Worm (Caenorhabditis elegans) whole organism, L2 larva: ENCODE measurements around the gene srh-292.

Experiments used
- C34F6.9 ChIP-seq: fragments of 150-350 bp; optimal IDR thresholded peaks from 2 replicates; lab custom pipeline; 2014; ENCODE audit warnings: missing biosample characterization, missing genetic modification characterization
- R02D3.7 ChIP-seq: fragments of 150-350 bp; optimal IDR thresholded peaks from 2 replicates; lab custom pipeline; 2014; ENCODE audit warnings: missing biosample characterization, missing genetic modification characterization
- Y55F3AM.14 ChIP-seq: fragments of 200-800 bp; sonication (Bioruptor generic); optimal IDR thresholded peaks from 2 replicates; lab custom pipeline; 2018; ENCODE audit warnings: mild to moderate bottlenecking, missing genetic modification characterization, missing compliant biosample characterization
- ZK546.5 ChIP-seq: sonication (generic microtip); optimal IDR thresholded peaks from 2 replicates; lab custom pipeline; 2017; ENCODE audit warnings: missing biosample characterization, missing genetic modification characterization
- alr-1 ChIP-seq: fragments of 150-350 bp; optimal IDR thresholded peaks from 2 replicates; lab custom pipeline; 2014; ENCODE audit warnings: missing biosample characterization, missing genetic modification characterization
- ama-1 ChIP-seq: fragments of 150-350 bp; optimal IDR thresholded peaks from 2 replicates; lab custom pipeline; 2018; ENCODE audit warnings: inconsistent platforms
- blmp-1 ChIP-seq: sonication (generic microtip); optimal IDR thresholded peaks from 2 replicates; lab custom pipeline; 2017; ENCODE audit warnings: missing genetic modification characterization, mild to moderate bottlenecking, missing compliant biosample characterization, antibody characterized with exemption, moderate library complexity; ENCODE audit not compliant: insufficient read depth
- ceh-16 ChIP-seq: fragments of 150-350 bp; optimal IDR thresholded peaks from 2 replicates; lab custom pipeline; 2014; ENCODE audit warnings: missing biosample characterization, missing genetic modification characterization
- ceh-82 ChIP-seq: fragments of 150-350 bp; optimal IDR thresholded peaks from 2 replicates; lab custom pipeline; 2014; ENCODE audit warnings: missing biosample characterization, missing genetic modification characterization
- dmd-4 ChIP-seq: sonication (generic microtip); optimal IDR thresholded peaks from 2 replicates; lab custom pipeline; 2017; ENCODE audit warnings: missing biosample characterization, missing genetic modification characterization
- elt-1 ChIP-seq: fragments of 150-350 bp; optimal IDR thresholded peaks from 2 replicates; lab custom pipeline; 2014; ENCODE audit warnings: missing biosample characterization, missing genetic modification characterization
- elt-3 ChIP-seq: sonication (generic microtip); optimal IDR thresholded peaks from 2 replicates; lab custom pipeline; 2017; ENCODE audit warnings: missing biosample characterization, missing genetic modification characterization
- fos-1 ChIP-seq: fragments of 150-350 bp; optimal IDR thresholded peaks from 2 replicates; lab custom pipeline; 2014; ENCODE audit warnings: missing biosample characterization, missing genetic modification characterization
- gmeb-1 ChIP-seq: fragments of 150-350 bp; optimal IDR thresholded peaks from 2 replicates; lab custom pipeline; 2014; ENCODE audit warnings: missing biosample characterization, missing genetic modification characterization
- lin-11 ChIP-seq: fragments of 150-350 bp; sonication (generic microtip); optimal IDR thresholded peaks from 2 replicates; lab custom pipeline; 2014; ENCODE audit warnings: missing biosample characterization, missing genetic modification characterization, inconsistent platforms, mixed read lengths
- lin-13 ChIP-seq: fragments of 150-350 bp; optimal IDR thresholded peaks from 2 replicates; lab custom pipeline; 2014; ENCODE audit warnings: missing biosample characterization, missing genetic modification reagents, missing genetic modification characterization
- lsy-2 ChIP-seq, 2 experiments: fragments of 150-350 bp in 1 of 2; sonication (generic microtip) in 1 of 2; optimal IDR thresholded peaks; 2 replicates each; lab custom pipeline; 2014 to 2017; ENCODE audit warnings: missing biosample characterization in 2 of 2, missing genetic modification characterization in 2 of 2
- mab-5 ChIP-seq: fragments of 150-350 bp; optimal IDR thresholded peaks from 2 replicates; lab custom pipeline; 2014; ENCODE audit warnings: missing biosample characterization, missing genetic modification characterization
- mdl-1 ChIP-seq, 2 experiments: fragments of 150-350 bp in 1 of 2; sonication (generic microtip) in 1 of 2; optimal IDR thresholded peaks; 2 replicates each; lab custom pipeline; 2017; ENCODE audit warnings: missing biosample characterization in 2 of 2, missing genetic modification characterization in 2 of 2
- nhr-10 ChIP-seq: sonication (generic microtip); optimal IDR thresholded peaks from 2 replicates; lab custom pipeline; 2017; ENCODE audit warnings: missing biosample characterization, missing genetic modification characterization
- nhr-11 ChIP-seq: fragments of 150-350 bp; optimal IDR thresholded peaks from 2 replicates; lab custom pipeline; 2014; ENCODE audit warnings: missing biosample characterization, missing genetic modification characterization
- nhr-21 ChIP-seq: fragments of 150-350 bp; optimal IDR thresholded peaks from 2 replicates; lab custom pipeline; 2014; ENCODE audit warnings: missing biosample characterization, missing genetic modification characterization
- nhr-237 ChIP-seq: fragments of 150-350 bp; optimal IDR thresholded peaks from 2 replicates; lab custom pipeline; 2014; ENCODE audit warnings: missing biosample characterization, missing genetic modification characterization
- nhr-6 ChIP-seq: fragments of 150-350 bp; optimal IDR thresholded peaks from 2 replicates; lab custom pipeline; 2014; ENCODE audit warnings: missing biosample characterization, missing genetic modification characterization
- nhr-77 ChIP-seq: fragments of 150-350 bp; optimal IDR thresholded peaks from 2 replicates; lab custom pipeline; 2014; ENCODE audit warnings: missing biosample characterization, missing genetic modification characterization
- sem-4 ChIP-seq: fragments of 150-350 bp; optimal IDR thresholded peaks from 2 replicates; lab custom pipeline; 2014; ENCODE audit warnings: missing biosample characterization, missing genetic modification reagents, missing genetic modification characterization
- skn-1 ChIP-seq: sonication (generic microtip); optimal IDR thresholded peaks from 2 replicates; lab custom pipeline; 2017; ENCODE audit warnings: missing biosample characterization, missing genetic modification characterization
- sma-3 ChIP-seq: sonication (generic microtip); optimal IDR thresholded peaks from 2 replicates; lab custom pipeline; 2016; ENCODE audit warnings: missing genetic modification reagents, missing genetic modification characterization, missing compliant biosample characterization
- sma-9 ChIP-seq, 2 experiments: fragments of 150-350 bp in 1 of 2; sonication (generic microtip) in 1 of 2; optimal IDR thresholded peaks; 2 replicates each; lab custom pipeline; 2014 to 2016; ENCODE audit warnings: missing genetic modification characterization in 2 of 2, mild to moderate bottlenecking in 1 of 2, missing biosample characterization in 1 of 2, missing compliant biosample characterization in 1 of 2, missing genetic modification reagents in 1 of 2, moderate library complexity in 1 of 2
- snpc-4 ChIP-seq: fragments of 150-350 bp; optimal IDR thresholded peaks from 2 replicates; lab custom pipeline; 2014; ENCODE audit warnings: missing biosample characterization, missing genetic modification characterization
- unc-39 ChIP-seq: fragments of 150-350 bp; optimal IDR thresholded peaks from 2 replicates; lab custom pipeline; 2014; ENCODE audit warnings: missing biosample characterization, missing genetic modification characterization
- unc-55 ChIP-seq: fragments of 150-350 bp; sonication (generic microtip); optimal IDR thresholded peaks from 3 replicates; lab custom pipeline; 2014; ENCODE audit warnings: missing biosample characterization, missing genetic modification reagents, missing genetic modification characterization
- zag-1 ChIP-seq: fragments of 150-350 bp; optimal IDR thresholded peaks from 2 replicates; lab custom pipeline; 2014; ENCODE audit warnings: missing biosample characterization, missing genetic modification characterization
- ztf-1 ChIP-seq: fragments of 200-800 bp; sonication (Bioruptor generic); conservative IDR thresholded peaks from 2 replicates; pipeline ENCODE4 v1.3.6; 2022; ENCODE audit warnings: missing genetic modification characterization, missing compliant biosample characterization

The srh-292 gene

DNA sequence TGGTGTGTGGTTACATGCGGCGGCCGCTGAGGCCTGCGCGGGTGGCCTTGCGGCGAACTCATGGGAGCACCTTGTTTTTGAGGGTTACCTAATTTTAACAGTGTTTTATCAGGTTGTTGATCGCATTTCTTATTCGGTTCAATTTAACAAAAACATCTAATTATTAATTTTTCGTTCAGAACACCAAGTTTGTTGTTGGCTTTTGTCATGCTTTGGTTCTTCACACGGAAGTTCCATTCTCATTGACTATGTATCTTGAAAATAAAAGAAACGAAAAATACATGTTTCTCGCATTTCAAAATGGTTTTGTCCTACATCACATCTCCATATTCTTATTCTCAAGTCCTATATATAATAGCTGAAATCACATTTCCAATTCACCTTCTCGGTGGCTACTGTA is 12.4 kb upstream of the srh-292 start, which contains the start of gene srh-290:
TSS of gene srh-290 (plus strand) at position 301 of the 400 bp plus-strand sequence.
- TF ChIP-seq unc-55 (GFP tag; lab: Kevin White, UChicago), result no peak
- TF ChIP-seq fos-1 (tag; lab: Kevin White, UChicago), result no peak
- no peak for TF ChIP-seq zag-1
- no peak for TF ChIP-seq skn-1
- no peak for TF ChIP-seq snpc-4 (tag; lab: Kevin White, UChicago)
- TF ChIP-seq elt-3 (tag; lab: Kevin White, UChicago), result no peak
- TF ChIP-seq dmd-4 (tag; lab: Kevin White, UChicago), result no peak
- no peak for TF ChIP-seq gmeb-1 (tag; lab: Kevin White, UChicago)
- no peak for TF ChIP-seq lin-13 (GFP tag; lab: Kevin White, UChicago)
- no peak for TF ChIP-seq C34F6.9 (tag; lab: Kevin White, UChicago)
- no peak for TF ChIP-seq alr-1 (tag; lab: Kevin White, UChicago)
- no peak for TF ChIP-seq R02D3.7 (tag; lab: Kevin White, UChicago)
- no peak for TF ChIP-seq sma-9 (GFP tag; optimal IDR thresholded peaks at IDR 0.05; lab: Kevin White, UChicago)
- no peak for TF ChIP-seq sma-9 (tag; optimal IDR thresholded peaks at IDR 0.05; lab: Kevin White, UChicago)
- TF ChIP-seq ztf-1 (GFP tag; lab: Robert Waterston, UW), result no peak
- TF ChIP-seq ZK546.5, result no peak
- TF ChIP-seq nhr-77, result no peak
- TF ChIP-seq mab-5, result no peak

DNA sequence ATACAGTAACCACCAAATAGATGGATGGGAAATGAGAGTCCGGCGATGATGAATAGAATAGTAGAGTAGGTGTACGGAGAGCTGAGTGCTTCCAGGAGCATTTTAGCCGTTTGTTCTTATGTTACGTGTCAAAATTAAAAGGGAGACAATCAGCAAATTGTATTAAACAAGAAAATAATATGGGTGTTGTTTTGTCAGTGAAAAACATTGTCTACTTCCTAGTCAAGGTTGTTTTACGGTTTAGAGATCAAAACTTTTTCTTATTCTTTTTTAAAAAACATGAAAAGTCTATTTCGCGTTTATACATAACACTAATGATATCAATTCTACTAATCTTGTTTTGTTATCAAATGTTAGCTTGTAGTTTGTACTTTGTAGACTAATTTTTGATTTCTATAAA is 8.6 kb upstream of the srh-292 start, which contains the start of gene srh-289:
TSS of gene srh-289 (minus strand) at position 101 of the 400 bp plus-strand sequence.
- TF ChIP-seq nhr-10 (no peak), nhr-11 (tag; lab: Kevin White, UChicago) (no peak), zag-1 (no peak), ama-1 (lab: Kevin White, UChicago) (no peak), lsy-2 (tag; optimal IDR thresholded peaks at IDR 0.05; lab: Kevin White, UChicago) (no peak), Y55F3AM.14 (GFP tag; lab: Kevin White, UChicago) (no peak), ceh-82 (tag; lab: Kevin White, UChicago) (no peak), blmp-1 (tag; lab: Kevin White, UChicago) (no peak), nhr-237 (tag; lab: Kevin White, UChicago) (no peak), unc-39 (tag; lab: Kevin White, UChicago) (no peak), ztf-1 (GFP tag; lab: Robert Waterston, UW) (no peak), sma-3 (GFP tag; lab: Kevin White, UChicago) (no peak), sem-4 (tag; lab: Kevin White, UChicago) (no peak), gmeb-1 (tag; lab: Kevin White, UChicago) (no peak), mdl-1 (tag; optimal IDR thresholded peaks at IDR 0.05; lab: Kevin White, UChicago) (no peak)

DNA sequence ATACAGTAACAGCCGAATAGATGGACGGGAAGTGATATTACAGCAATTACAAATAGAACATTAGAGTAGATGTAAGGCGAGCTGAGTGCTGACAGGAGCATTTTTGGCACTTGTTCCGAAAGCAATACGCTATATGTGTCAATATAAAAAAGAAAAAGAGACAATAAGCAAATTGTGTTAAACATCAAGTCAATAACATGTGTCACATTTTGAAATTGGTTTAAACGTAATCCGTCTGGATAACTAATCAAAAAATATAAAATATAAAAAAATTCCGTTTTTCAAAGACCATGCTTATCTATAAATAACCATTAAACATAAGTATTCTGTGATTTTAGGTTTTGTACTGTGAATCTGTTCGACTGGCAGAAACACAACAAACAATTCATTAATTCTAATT is 6.9 kb upstream of the srh-292 start, which contains the start of gene srh-288:
TSS of gene srh-288 (minus strand) at position 101 of the 400 bp plus-strand sequence.
- TF ChIP-seq unc-39 (tag; lab: Kevin White, UChicago), result no peak
- TF ChIP-seq nhr-6 (tag; lab: Kevin White, UChicago), result no peak
- no peak for TF ChIP-seq nhr-10
- no peak for TF ChIP-seq fos-1 (tag; lab: Kevin White, UChicago)
- no peak for TF ChIP-seq ZK546.5
- no peak for TF ChIP-seq lin-11 (tag; lab: Kevin White, UChicago)

DNA sequence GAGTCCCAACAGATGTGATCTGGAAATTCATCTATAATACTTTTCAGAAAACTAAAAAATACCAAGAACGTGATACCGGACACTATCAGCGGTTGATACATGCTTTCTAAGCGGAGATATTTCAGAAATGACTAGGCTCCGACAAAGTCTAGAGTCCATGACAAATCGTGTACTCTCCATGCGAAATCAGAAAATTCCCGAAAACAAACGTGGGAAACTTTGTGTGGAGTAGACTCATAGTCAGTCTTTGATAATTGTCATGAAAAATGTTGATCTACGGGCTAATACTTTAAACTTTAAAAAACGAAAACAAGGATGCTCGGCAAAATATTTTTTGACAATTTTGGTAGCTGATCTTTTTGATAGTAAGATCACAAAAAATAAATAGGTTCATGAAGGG is 3.8 kb upstream of the srh-292 start, which contains the start of gene srx-18:
TSS of gene srx-18 (minus strand) at position 101 of the 400 bp plus-strand sequence.
- TF ChIP-seq ama-1 (lab: Kevin White, UChicago) (no peak), skn-1 (no peak), nhr-21 (tag; lab: Kevin White, UChicago) (no peak), lsy-2 (tag; optimal IDR thresholded peaks at IDR 0.05; lab: Kevin White, UChicago) (no peak)

DNA sequence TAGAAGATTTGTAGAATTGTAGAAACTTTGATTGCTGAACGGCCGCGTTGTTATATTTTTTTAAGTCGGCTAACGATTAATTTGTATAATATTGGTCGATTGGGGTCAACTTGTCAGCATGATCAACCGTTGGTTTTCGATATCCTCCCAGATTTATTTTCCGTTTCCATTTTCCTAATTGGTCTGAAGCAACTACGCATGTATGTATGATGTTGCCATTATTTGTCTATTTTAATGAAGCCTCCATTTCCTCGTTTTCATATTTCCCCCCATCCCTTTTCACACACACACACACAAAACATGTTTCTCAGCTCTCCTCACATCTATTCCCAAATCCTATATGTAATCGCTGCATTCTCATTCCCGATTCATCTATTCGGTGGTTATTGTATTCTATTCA is 2.0 kb upstream of the srh-292 start, which contains the start of gene srh-287:
TSS of gene srh-287 (plus strand) at position 301 of the 400 bp plus-strand sequence.
- no peak for TF ChIP-seq nhr-237 (tag; lab: Kevin White, UChicago)

- TF ChIP-seq ceh-16 (tag; lab: Kevin White, UChicago), result no peak
- no peak for TF ChIP-seq snpc-4 (tag; lab: Kevin White, UChicago)
- no peak for TF ChIP-seq elt-1 (tag; lab: Kevin White, UChicago)
- no peak for TF ChIP-seq lin-11 (tag; lab: Kevin White, UChicago)
Measured at ce11 chrV:17805323-17805722, 2.8 kb downstream of the srh-292 start, which contains the start of gene srh-291. Gene srh-291 (plus strand): TSS chrV:17805623.
